Fruit fly (Drosophila melanogaster): ENCODE results near the gene CG7506.

CG7506 gene

DNA sequence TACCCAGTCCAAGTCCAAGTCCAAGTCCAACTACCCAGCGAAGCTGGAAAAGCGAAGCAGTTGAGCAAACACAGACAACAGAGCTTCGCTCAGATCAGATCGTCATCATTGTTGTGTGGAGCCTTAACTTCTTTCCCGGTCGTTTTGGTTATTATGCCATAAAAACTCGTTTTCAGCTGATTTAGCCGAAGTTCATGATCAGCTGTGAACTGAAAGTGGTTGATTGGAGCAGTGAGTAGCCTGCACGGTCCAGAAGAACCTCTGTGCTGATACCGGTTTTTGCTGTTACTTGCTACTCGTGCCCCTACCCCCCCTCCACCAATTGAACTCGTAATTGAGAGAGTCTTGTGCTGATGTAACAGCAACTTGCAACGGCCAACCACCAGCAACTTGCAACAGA, 30.9 kb downstream of the CG7506 start:
- TF ChIP-seq CG14711 (tag; optimal IDR thresholded peaks at IDR 0.05) (no peak), bab1 (GFP tag; optimal IDR thresholded peaks at IDR 0.05) (no peak), kay (GFP tag; ENCODE audit: borderline replicate concordance) (no peak), CG33017 (tag; optimal IDR thresholded peaks at IDR 0.05) (no peak), CG12768 (GFP tag; optimal IDR thresholded peaks at IDR 0.05) (no peak), Mnt (GFP tag; optimal IDR thresholded peaks at IDR 0.05) (no peak), cic (GFP tag; optimal IDR thresholded peaks at IDR 0.05) (no peak), pad (GFP tag; optimal IDR thresholded peaks at IDR 0.05) (no peak), CG7101 (tag; optimal IDR thresholded peaks at IDR 0.05) (no peak), cnc (optimal IDR thresholded peaks at IDR 0.05) (no peak), ovo (GFP tag; optimal IDR thresholded peaks at IDR 0.05) (no peak), Crg-1 (GFP tag; optimal IDR thresholded peaks at IDR 0.05) (no peak), Hr96 (GFP tag; optimal IDR thresholded peaks at IDR 0.05) (no peak), Clk (GFP tag; optimal IDR thresholded peaks at IDR 0.05) (no peak), CG11617 (GFP tag; optimal IDR thresholded peaks at IDR 0.05) (no peak), CG5204 (GFP tag; optimal IDR thresholded peaks at IDR 0.05) (no peak), toe (GFP tag; optimal IDR thresholded peaks at IDR 0.05) (no peak), CG7045 (GFP tag; optimal IDR thresholded peaks at IDR 0.05) (no peak), tj (GFP tag; optimal IDR thresholded peaks at IDR 0.05) (no peak), CG1620 (GFP tag; optimal IDR thresholded peaks at IDR 0.05) (no peak)

DNA sequence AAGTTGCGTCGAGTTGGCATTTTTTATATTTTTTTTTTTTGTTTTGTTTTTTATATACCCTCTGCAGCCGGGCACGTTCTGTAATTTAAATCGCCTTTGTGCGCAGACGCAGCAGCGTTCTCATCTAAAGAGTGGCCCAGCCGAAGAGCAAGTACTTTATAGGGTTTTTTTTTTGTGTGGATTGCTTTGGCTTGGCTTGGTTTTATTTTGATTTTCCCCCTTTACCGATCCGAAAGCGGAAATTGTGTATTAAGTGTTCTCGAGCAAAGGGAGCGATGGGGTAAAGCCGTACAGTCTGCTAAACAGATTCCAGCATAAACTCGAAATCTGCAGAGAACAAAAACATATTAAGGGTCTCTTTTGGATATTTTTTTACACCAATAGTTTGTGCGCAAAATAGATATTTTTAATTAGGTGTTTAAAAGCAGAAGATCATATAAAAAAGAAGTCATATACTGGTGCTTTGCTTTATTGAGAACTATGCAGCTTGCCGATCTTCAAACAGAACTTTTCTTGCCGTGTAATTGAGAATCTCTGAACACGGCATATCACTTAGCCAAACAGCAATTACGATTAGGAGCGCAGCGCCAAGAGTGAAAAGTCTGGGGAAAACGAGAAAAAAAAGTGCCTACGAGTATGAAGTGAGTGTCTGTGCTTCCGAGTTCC, 35.0 kb downstream of the CG7506 start:
- TF ChIP-seq CG1620 (GFP tag; optimal IDR thresholded peaks at IDR 0.05) (no peak), toe (GFP tag; optimal IDR thresholded peaks at IDR 0.05) (no peak), CG11617 (GFP tag; optimal IDR thresholded peaks at IDR 0.05) (no peak), CG12768 (GFP tag; optimal IDR thresholded peaks at IDR 0.05) (no peak), cnc (optimal IDR thresholded peaks at IDR 0.05) (no peak), CG7045 (GFP tag; optimal IDR thresholded peaks at IDR 0.05) (no peak), CG14711 (tag; optimal IDR thresholded peaks at IDR 0.05) (no peak), ovo (GFP tag; optimal IDR thresholded peaks at IDR 0.05) (no peak), cic (GFP tag; optimal IDR thresholded peaks at IDR 0.05) (no peak), Crg-1 (GFP tag; optimal IDR thresholded peaks at IDR 0.05) (no peak)

DNA sequence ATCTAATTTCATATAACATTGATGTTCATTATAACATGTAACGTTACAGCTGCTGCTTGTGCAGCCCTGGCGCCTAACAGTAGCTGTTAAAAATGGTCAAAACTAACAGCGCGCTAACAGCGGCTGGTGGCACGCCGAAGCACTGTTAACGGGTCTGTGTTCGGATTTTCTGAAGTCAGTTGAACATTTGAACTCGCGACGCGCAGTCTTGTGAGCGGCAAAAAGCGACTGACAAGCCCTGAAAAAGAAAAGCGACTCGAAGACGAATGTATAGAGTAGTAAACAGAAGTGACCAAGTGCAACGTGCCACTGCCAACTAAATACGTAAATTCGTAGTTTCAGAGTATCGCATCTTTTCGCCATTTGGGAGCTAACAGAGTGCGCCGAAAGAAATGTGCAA, 36.6 kb downstream of the CG7506 start:
- TF ChIP-seq CG7101 (tag; optimal IDR thresholded peaks at IDR 0.05) (no peak), Clk (GFP tag; optimal IDR thresholded peaks at IDR 0.05) (no peak), cic (GFP tag; optimal IDR thresholded peaks at IDR 0.05) (no peak), bab1 (GFP tag; optimal IDR thresholded peaks at IDR 0.05) (no peak), toe (GFP tag; optimal IDR thresholded peaks at IDR 0.05) (no peak), cnc (optimal IDR thresholded peaks at IDR 0.05) (no peak), Hr96 (GFP tag; optimal IDR thresholded peaks at IDR 0.05) (no peak), CG5204 (GFP tag; optimal IDR thresholded peaks at IDR 0.05) (no peak), tj (GFP tag; optimal IDR thresholded peaks at IDR 0.05) (no peak), CG12768 (GFP tag; optimal IDR thresholded peaks at IDR 0.05) (no peak), pad (GFP tag; optimal IDR thresholded peaks at IDR 0.05) (no peak), Crg-1 (GFP tag; optimal IDR thresholded peaks at IDR 0.05) (no peak)

DNA sequence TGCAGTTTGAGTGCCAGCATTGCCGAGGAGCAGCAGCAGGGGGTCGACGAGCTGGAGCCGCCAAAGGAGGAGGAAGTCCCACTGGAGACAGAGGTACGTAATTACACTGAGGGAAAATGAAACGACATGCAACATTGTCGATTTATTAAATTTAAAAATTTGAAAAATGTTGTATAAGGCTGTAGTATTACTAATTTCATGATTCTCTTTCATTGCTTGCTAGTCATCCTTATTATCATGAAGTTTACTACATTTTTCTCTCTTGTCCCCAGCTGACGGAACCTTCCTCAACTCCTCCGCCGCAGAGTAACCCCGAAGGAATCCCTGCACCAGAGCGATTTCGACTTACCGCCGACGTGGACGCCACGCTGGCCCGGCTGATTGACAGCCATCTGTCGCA, 38.1 kb downstream of the CG7506 start:
- TF ChIP-seq CG14711 (tag; optimal IDR thresholded peaks at IDR 0.05) (no peak), CG7101 (tag; optimal IDR thresholded peaks at IDR 0.05) (no peak), pad (GFP tag; optimal IDR thresholded peaks at IDR 0.05) (no peak), Crg-1 (GFP tag; optimal IDR thresholded peaks at IDR 0.05) (no peak), CG12768 (GFP tag; optimal IDR thresholded peaks at IDR 0.05) (no peak)

DNA sequence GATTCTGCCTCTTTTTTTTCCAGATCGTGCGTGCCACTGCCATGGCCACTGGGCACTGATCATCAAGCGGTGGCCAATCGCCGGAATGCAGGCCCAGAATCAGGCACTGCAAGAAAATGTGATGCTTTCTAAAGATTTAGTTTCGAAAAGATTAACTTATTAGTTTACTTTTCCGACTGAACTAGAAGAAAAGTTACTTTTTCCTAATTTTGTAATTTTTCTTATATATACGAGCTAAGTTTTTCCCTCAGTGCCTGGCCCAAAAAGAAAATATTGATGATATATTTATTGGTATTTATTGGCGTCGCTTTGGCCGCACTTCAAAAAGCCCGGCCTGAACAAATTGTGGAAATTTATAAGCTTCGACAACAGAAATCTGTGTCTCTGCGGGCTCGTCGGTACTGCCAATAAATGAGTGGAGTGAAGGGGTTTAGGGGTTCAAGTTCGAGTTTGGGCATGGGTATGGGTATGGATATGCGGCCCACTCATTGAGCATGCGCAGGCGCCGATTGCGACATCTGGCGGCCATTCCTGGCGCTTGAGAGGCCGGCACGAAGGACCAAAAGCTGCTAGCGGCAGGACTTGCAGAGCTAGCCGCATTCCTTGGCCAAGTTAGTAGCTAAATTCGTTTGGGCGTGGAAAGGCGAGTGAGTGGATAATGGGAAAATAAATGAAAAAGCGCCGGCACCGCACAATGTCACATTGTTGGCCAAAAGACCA, 40.2 kb downstream of the CG7506 start:
- TF ChIP-seq CG14711 (tag; optimal IDR thresholded peaks at IDR 0.05), result no peak
- no peak for TF ChIP-seq Hr96 (GFP tag; optimal IDR thresholded peaks at IDR 0.05)
- no peak for TF ChIP-seq CG33017 (tag; optimal IDR thresholded peaks at IDR 0.05)
- TF ChIP-seq CG12768 (GFP tag; optimal IDR thresholded peaks at IDR 0.05), result no peak
- no peak for TF ChIP-seq cnc (optimal IDR thresholded peaks at IDR 0.05)
- no peak for TF ChIP-seq pad (GFP tag; optimal IDR thresholded peaks at IDR 0.05)
- TF ChIP-seq CG7045 (GFP tag; optimal IDR thresholded peaks at IDR 0.05), result no peak
- no peak for TF ChIP-seq cic (GFP tag; optimal IDR thresholded peaks at IDR 0.05)
- no peak for TF ChIP-seq CG7101 (tag; optimal IDR thresholded peaks at IDR 0.05)
- TF ChIP-seq toe (GFP tag; optimal IDR thresholded peaks at IDR 0.05), result no peak
- no peak for TF ChIP-seq tj (GFP tag; optimal IDR thresholded peaks at IDR 0.05)
- no peak for TF ChIP-seq Mnt (GFP tag; optimal IDR thresholded peaks at IDR 0.05)
- no peak for TF ChIP-seq ovo (GFP tag; optimal IDR thresholded peaks at IDR 0.05)
- no peak for TF ChIP-seq Clk (GFP tag; optimal IDR thresholded peaks at IDR 0.05)
- no peak for TF ChIP-seq CG11617 (GFP tag; optimal IDR thresholded peaks at IDR 0.05)
- TF ChIP-seq CG1620 (GFP tag; optimal IDR thresholded peaks at IDR 0.05), result no peak
- no peak for TF ChIP-seq CG5204 (GFP tag; optimal IDR thresholded peaks at IDR 0.05)

DNA sequence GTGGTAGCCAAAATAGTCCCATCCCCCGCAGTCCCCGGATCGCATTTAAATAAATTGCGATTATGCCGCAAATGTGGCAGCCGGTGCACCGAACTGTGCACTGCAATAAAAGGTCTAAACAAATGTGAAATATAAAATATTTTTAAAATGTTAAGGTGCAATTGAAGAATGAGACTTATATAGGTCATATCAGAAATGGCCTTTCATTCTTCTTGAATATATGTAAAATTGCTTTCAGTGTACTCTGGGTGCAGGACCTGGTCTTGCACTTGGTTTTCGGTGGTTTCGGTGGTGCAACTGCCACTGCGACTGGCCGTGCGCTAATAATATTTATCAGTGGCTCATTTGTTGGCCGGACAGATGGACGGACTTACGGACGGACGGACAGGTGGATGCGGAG, 43.1 kb downstream of the CG7506 start:
- TF ChIP-seq tj (GFP tag; optimal IDR thresholded peaks at IDR 0.05) (no peak), pad (GFP tag; optimal IDR thresholded peaks at IDR 0.05) (no peak), cnc (optimal IDR thresholded peaks at IDR 0.05) (no peak), CG7101 (tag; optimal IDR thresholded peaks at IDR 0.05) (no peak), Clk (GFP tag; optimal IDR thresholded peaks at IDR 0.05) (no peak), CG14711 (tag; optimal IDR thresholded peaks at IDR 0.05) (no peak), CG11617 (GFP tag; optimal IDR thresholded peaks at IDR 0.05) (no peak), Crg-1 (GFP tag; optimal IDR thresholded peaks at IDR 0.05) (no peak), kay (GFP tag; ENCODE audit: borderline replicate concordance) (no peak), toe (GFP tag; optimal IDR thresholded peaks at IDR 0.05) (no peak), CG12768 (GFP tag; optimal IDR thresholded peaks at IDR 0.05) (no peak), cic (GFP tag; optimal IDR thresholded peaks at IDR 0.05) (no peak), bab1 (GFP tag; optimal IDR thresholded peaks at IDR 0.05) (no peak), Hr96 (GFP tag; optimal IDR thresholded peaks at IDR 0.05) (no peak), CG7045 (GFP tag; optimal IDR thresholded peaks at IDR 0.05) (no peak), Mnt (GFP tag; optimal IDR thresholded peaks at IDR 0.05) (no peak), ovo (GFP tag; optimal IDR thresholded peaks at IDR 0.05) (no peak), CG5204 (GFP tag; optimal IDR thresholded peaks at IDR 0.05) (no peak), CG1620 (GFP tag; optimal IDR thresholded peaks at IDR 0.05) (no peak)
